Fruit fly (Drosophila melanogaster): Measurements from ENCODE around the gene CG18132.

- no peak for TF ChIP-seq Mnt (GFP tag; optimal IDR thresholded peaks at IDR 0.05)
- TF ChIP-seq tj (GFP tag; optimal IDR thresholded peaks at IDR 0.05) = no peak
- TF ChIP-seq bab1 (GFP tag; optimal IDR thresholded peaks at IDR 0.05) = no peak
- no peak for TF ChIP-seq CG33017 (tag; optimal IDR thresholded peaks at IDR 0.05)
- TF ChIP-seq pad (GFP tag; optimal IDR thresholded peaks at IDR 0.05) = no peak
- no peak for TF ChIP-seq CG11617 (GFP tag; optimal IDR thresholded peaks at IDR 0.05)
- TF ChIP-seq cic (GFP tag; optimal IDR thresholded peaks at IDR 0.05) = no peak
- no peak for TF ChIP-seq Hr96 (GFP tag; optimal IDR thresholded peaks at IDR 0.05)
- TF ChIP-seq toe (GFP tag; optimal IDR thresholded peaks at IDR 0.05) = no peak
- no peak for TF ChIP-seq ovo (GFP tag; optimal IDR thresholded peaks at IDR 0.05)
- TF ChIP-seq CG7101 (tag; optimal IDR thresholded peaks at IDR 0.05) = no peak
- no peak for TF ChIP-seq kay (GFP tag; ENCODE audit: borderline replicate concordance)
- no peak for TF ChIP-seq CG14711 (tag; optimal IDR thresholded peaks at IDR 0.05)
- TF ChIP-seq cnc (optimal IDR thresholded peaks at IDR 0.05) = no peak
Measured at dm6 chr2L:1495160-1495559, 22.1 kb downstream of the CG18132 start, which contains the start of gene CG31926.
